Worm (Caenorhabditis elegans) whole organism, L1 larva: ENCODE data around the gene K04A8.19.

Source experiments
- C16A3.4 ChIP-seq: fragments of 150-350 bp; optimal IDR thresholded peaks from 2 replicates; lab custom pipeline; 2014; ENCODE audit warnings: missing biosample characterization, missing genetic modification characterization
- Y116A8C.19 ChIP-seq: sonication (generic microtip); optimal IDR thresholded peaks from 2 replicates; lab custom pipeline; 2016; ENCODE audit warnings: missing compliant biosample characterization, missing genetic modification characterization, borderline replicate concordance
- aha-1 ChIP-seq: fragments of 150-350 bp; optimal IDR thresholded peaks from 2 replicates; lab custom pipeline; 2014; ENCODE audit warnings: missing biosample characterization, missing genetic modification characterization
- alr-1 ChIP-seq: fragments of 200-800 bp; sonication (Bioruptor generic); optimal IDR thresholded peaks from 2 replicates; lab custom pipeline; 2018; ENCODE audit warnings: borderline replicate concordance, mild to moderate bottlenecking, missing genetic modification characterization, missing compliant biosample characterization
- aly-2 ChIP-seq: fragments of 150-350 bp; optimal IDR thresholded peaks from 2 replicates; lab custom pipeline; 2014; ENCODE audit warnings: missing biosample characterization, missing genetic modification characterization
- ama-1 ChIP-seq: fragments of 150-350 bp; optimal IDR thresholded peaks from 2 replicates; lab custom pipeline; 2014
- blmp-1 ChIP-seq: fragments of 150-350 bp; optimal IDR thresholded peaks from 2 replicates; lab custom pipeline; 2014; ENCODE audit warnings: missing biosample characterization, missing genetic modification characterization
- ceh-82 ChIP-seq, 3 experiments: fragments of 150-350 bp in 1 of 3; sonication (generic microtip) in 2 of 3; optimal IDR thresholded peaks; 2 replicates each; lab custom pipeline; 2014 to 2017; ENCODE audit warnings: missing biosample characterization in 3 of 3, missing genetic modification characterization in 3 of 3
- ces-1 ChIP-seq: fragments of 150-350 bp; optimal IDR thresholded peaks from 2 replicates; lab custom pipeline; 2014; ENCODE audit warnings: missing biosample characterization, missing genetic modification reagents, missing genetic modification characterization
- dsc-1 ChIP-seq: sonication (generic microtip); optimal IDR thresholded peaks from 2 replicates; lab custom pipeline; 2016; ENCODE audit warnings: mild to moderate bottlenecking, missing genetic modification characterization, missing compliant biosample characterization
- efl-1 ChIP-seq, 4 experiments: fragments of 150-350 bp; optimal IDR thresholded peaks in 3 of 4; peaks in 1 of 4; 1 replicate in 1 of 4; 2 replicates in 3 of 4; lab custom pipeline; 2014; ENCODE audit warnings: missing biosample characterization in 2 of 4, missing genetic modification characterization in 2 of 4, missing genetic modification reagents in 2 of 4
- elt-3 ChIP-seq, 6 experiments: fragments of 150-350 bp in 1 of 6; sonication (generic microtip); optimal IDR thresholded peaks; 2 replicates each; lab custom pipeline; 2017 to 2018; ENCODE audit warnings: missing biosample characterization in 6 of 6, missing genetic modification characterization in 6 of 6, inconsistent platforms in 1 of 6
- fkh-8 ChIP-seq: sonication (generic microtip); optimal IDR thresholded peaks from 2 replicates; lab custom pipeline; 2016; ENCODE audit warnings: mild to moderate bottlenecking, missing genetic modification characterization, missing compliant biosample characterization
- grh-1 ChIP-seq: fragments of 200-800 bp; sonication (Bioruptor generic); IDR thresholded peaks from 2 replicates; pipeline ENCODE4 v1.3.6; 2022; ENCODE audit warnings: missing genetic modification reagents, missing genetic modification characterization, missing compliant biosample characterization
- hpl-2 ChIP-seq: fragments of 150-350 bp; optimal IDR thresholded peaks from 2 replicates; lab custom pipeline; 2014; ENCODE audit warnings: missing biosample characterization, missing genetic modification reagents, missing genetic modification characterization
- lin-14 ChIP-seq: fragments of 200-800 bp; sonication (Bioruptor generic); optimal IDR thresholded peaks from 2 replicates; lab custom pipeline; 2018; ENCODE audit warnings: mild to moderate bottlenecking, missing genetic modification characterization, moderate library complexity, missing compliant biosample characterization
- lin-15B ChIP-seq: fragments of 150-350 bp; sonication (generic microtip); optimal IDR thresholded peaks from 3 replicates; lab custom pipeline; 2014; ENCODE audit warnings: missing biosample characterization, missing genetic modification characterization
- lin-35 ChIP-seq, 2 experiments: fragments of 150-350 bp; optimal IDR thresholded peaks; 2 replicates each; lab custom pipeline; 2014; ENCODE audit warnings: missing biosample characterization in 2 of 2, missing genetic modification characterization in 2 of 2, missing genetic modification reagents in 2 of 2
- lin-39 ChIP-seq: fragments of 150-350 bp; optimal IDR thresholded peaks from 2 replicates; lab custom pipeline; 2014; ENCODE audit warnings: missing biosample characterization, missing genetic modification reagents, missing genetic modification characterization
- lir-3 ChIP-seq: sonication (generic microtip); optimal IDR thresholded peaks from 2 replicates; lab custom pipeline; 2016; ENCODE audit warnings: mild to moderate bottlenecking, missing genetic modification characterization, moderate library complexity, missing compliant biosample characterization; ENCODE audit not compliant: poor library complexity
- mef-2 ChIP-seq: fragments of 150-350 bp; optimal IDR thresholded peaks from 2 replicates; lab custom pipeline; 2014; ENCODE audit warnings: missing biosample characterization, missing genetic modification characterization
- nhr-11 ChIP-seq: fragments of 150-350 bp; optimal IDR thresholded peaks from 2 replicates; lab custom pipeline; 2014; ENCODE audit warnings: missing biosample characterization, missing genetic modification characterization
- nhr-19 ChIP-seq: fragments of 200-800 bp; sonication (Bioruptor generic); conservative IDR thresholded peaks from 2 replicates; pipeline ENCODE4 v1.3.6; 2022; ENCODE audit warnings: missing genetic modification characterization, missing compliant biosample characterization
- nhr-28 ChIP-seq: fragments of 150-350 bp; optimal IDR thresholded peaks from 2 replicates; lab custom pipeline; 2014; ENCODE audit warnings: missing biosample characterization, missing genetic modification characterization
- nhr-47 ChIP-seq: sonication (generic microtip); optimal IDR thresholded peaks from 2 replicates; lab custom pipeline; 2016; ENCODE audit warnings: mild to moderate bottlenecking, missing genetic modification characterization, moderate library complexity, missing compliant biosample characterization
- nhr-71 ChIP-seq: sonication (generic microtip); optimal IDR thresholded peaks from 2 replicates; lab custom pipeline; 2016; ENCODE audit warnings: mild to moderate bottlenecking, missing genetic modification characterization, moderate library complexity, missing compliant biosample characterization
- nhr-77 ChIP-seq: fragments of 150-350 bp; optimal IDR thresholded peaks from 2 replicates; lab custom pipeline; 2014; ENCODE audit warnings: missing biosample characterization, missing genetic modification characterization
- nhr-85 ChIP-seq: sonication (generic microtip); peaks from one replicate; lab custom pipeline; 2016; ENCODE audit warnings: missing genetic modification characterization, inconsistent platforms, missing compliant biosample characterization
- nhr-90 ChIP-seq: sonication (generic microtip); optimal IDR thresholded peaks from 2 replicates; lab custom pipeline; 2016; ENCODE audit warnings: mild to moderate bottlenecking, missing genetic modification characterization, missing compliant biosample characterization; ENCODE audit not compliant: poor library complexity
- pag-3 ChIP-seq: sonication (generic microtip); optimal IDR thresholded peaks from 2 replicates; lab custom pipeline; 2017; ENCODE audit warnings: missing genetic modification characterization, mild to moderate bottlenecking, missing compliant biosample characterization, antibody characterized with exemption, borderline replicate concordance; ENCODE audit not compliant: insufficient read depth
- rnt-1 ChIP-seq: sonication (generic microtip); optimal IDR thresholded peaks from 2 replicates; lab custom pipeline; 2016; ENCODE audit warnings: mild to moderate bottlenecking, missing genetic modification characterization, moderate library complexity, missing compliant biosample characterization
- snu-23 ChIP-seq: sonication (generic microtip); optimal IDR thresholded peaks from 2 replicates; lab custom pipeline; 2016; ENCODE audit warnings: missing genetic modification characterization, missing compliant biosample characterization
- sox-4 ChIP-seq: sonication (generic microtip); optimal IDR thresholded peaks from 2 replicates; lab custom pipeline; 2016; ENCODE audit warnings: missing genetic modification characterization, missing compliant biosample characterization
- swsn-7 ChIP-seq: sonication (generic microtip); optimal IDR thresholded peaks from 2 replicates; lab custom pipeline; 2016; ENCODE audit warnings: missing genetic modification characterization, missing compliant biosample characterization
- tlp-1 ChIP-seq: fragments of 150-350 bp; optimal IDR thresholded peaks from 2 replicates; lab custom pipeline; 2014; ENCODE audit warnings: missing biosample characterization, missing genetic modification characterization
- unc-86 ChIP-seq: sonication (generic microtip); optimal IDR thresholded peaks from 2 replicates; lab custom pipeline; 2016; ENCODE audit warnings: missing genetic modification characterization, missing compliant biosample characterization
- xbp-1 ChIP-seq: sonication (generic microtip); optimal IDR thresholded peaks from 2 replicates; lab custom pipeline; 2016; ENCODE audit warnings: missing genetic modification characterization, missing compliant biosample characterization
- ztf-11 ChIP-seq, 2 experiments: sonication (generic microtip); optimal IDR thresholded peaks; 2 replicates each; lab custom pipeline; 2016 to 2017; ENCODE audit warnings: missing genetic modification characterization in 2 of 2, missing biosample characterization in 1 of 2, missing compliant biosample characterization in 1 of 2
- ztf-4 ChIP-seq: fragments of 150-350 bp; optimal IDR thresholded peaks from 2 replicates; lab custom pipeline; 2014; ENCODE audit warnings: missing biosample characterization, missing genetic modification characterization

The K04A8.19 gene

ce11 chrV:6514887-6515324 is 39.3 kb downstream of the K04A8.19 start, which contains the start of gene dpy-11:
Gene dpy-11, minus strand, starts transcription at chrV:6515240.
- TF ChIP-seq ama-1 (lab: Kevin White, UChicago) (peak; percentile 92), ztf-4 (tag; lab: Kevin White, UChicago) (peak; percentile 60), pag-3 (tag; lab: Kevin White, UChicago) (no peak), dsc-1 (no peak), lin-14 (GFP tag; lab: Kevin White, UChicago) (peak; percentile 39), Y116A8C.19 (no peak), rnt-1 (tag; lab: Kevin White, UChicago) (peak; percentile 23), lin-39 (tag; lab: Kevin White, UChicago) (no peak), elt-3 (tag; optimal IDR thresholded peaks at IDR 0.05; lab: Kevin White, UChicago) (peak in 2 of 6 experiments; percentile 12 to 43), efl-1 (optimal IDR thresholded peaks at IDR 0.05; lab: Kevin White, UChicago) (no peak), efl-1 (GFP tag; optimal IDR thresholded peaks at IDR 0.05 in 1 of 2; lab: Kevin White, UChicago) (peak in 1 of 2 experiments; percentile 89), blmp-1 (tag; lab: Kevin White, UChicago) (peak; percentile 38), aly-2 (peak; percentile 77), nhr-19 (GFP tag; lab: Robert Waterston, UW) (peak; percentile 44; the same call in 1 of the 2 replicates), grh-1 (GFP tag; lab: Robert Waterston, UW) (0 out of 2 replicates have a peak, but pooled peaks have one; percentile 33), nhr-71 (peak; percentile 64), nhr-47 (tag; lab: Kevin White, UChicago) (peak; percentile 13), swsn-7 (tag; lab: Kevin White, UChicago) (peak; percentile 24), lir-3 (peak; percentile 30), nhr-90 (tag; lab: Kevin White, UChicago) (peak; percentile 44), ceh-82 (tag; optimal IDR thresholded peaks at IDR 0.05; lab: Kevin White, UChicago) (peak in 1 of 3 experiments; percentile 11), nhr-11 (no peak), nhr-85 (tag; lab: Kevin White, UChicago) (peak; percentile 70), lin-35 (GFP tag; optimal IDR thresholded peaks at IDR 0.05; lab: Kevin White, UChicago) (peak in 1 of 2 experiments; percentile 12), snu-23 (GFP tag; lab: Kevin White, UChicago) (peak; percentile 65)

DNA sequence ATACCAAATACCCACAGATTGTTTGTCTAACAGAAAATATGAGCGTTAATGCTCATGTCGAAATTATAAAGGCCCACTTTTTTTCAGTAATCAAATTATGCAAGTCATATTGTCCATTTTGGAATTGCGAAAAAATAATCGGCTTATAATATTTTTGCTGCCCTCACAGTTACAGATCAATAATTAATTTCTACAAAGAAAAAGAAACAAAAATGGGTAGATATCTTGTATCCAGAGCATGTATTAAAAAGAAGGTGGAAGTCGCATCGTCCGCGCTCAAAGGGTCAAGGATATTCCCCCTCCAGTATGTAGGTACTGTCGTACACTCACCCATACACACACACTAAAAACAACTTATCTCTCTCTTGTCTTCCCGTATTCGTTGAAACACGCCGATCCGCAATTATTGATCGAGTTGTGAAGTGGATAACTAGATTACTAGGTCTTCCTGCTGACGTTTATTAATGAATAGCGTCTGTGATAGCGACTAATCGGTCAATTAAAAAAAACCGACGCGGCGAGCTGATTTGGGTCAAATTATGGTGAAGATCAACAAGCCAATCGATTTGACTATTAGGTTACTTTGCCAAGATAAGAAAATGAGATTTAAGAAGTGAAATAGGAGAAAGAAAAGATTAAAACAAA is 40.3 kb downstream of the K04A8.19 start:
- TF ChIP-seq hpl-2 (GFP tag; lab: Kevin White, UChicago) (no peak), elt-3 (tag; optimal IDR thresholded peaks at IDR 0.05; lab: Kevin White, UChicago) (peak in 1 of 6 experiments; percentile 4), fkh-8 (no peak), efl-1 (optimal IDR thresholded peaks at IDR 0.05; lab: Kevin White, UChicago) (no peak), efl-1 (GFP tag; optimal IDR thresholded peaks at IDR 0.05 in 1 of 2; lab: Kevin White, UChicago) (no peak), ces-1 (no peak), tlp-1 (tag; lab: Kevin White, UChicago) (no peak), blmp-1 (tag; lab: Kevin White, UChicago) (peak; percentile 70), nhr-28 (tag; lab: Kevin White, UChicago) (no peak), nhr-85 (tag; lab: Kevin White, UChicago) (peak; percentile 6), ceh-82 (tag; optimal IDR thresholded peaks at IDR 0.05; lab: Kevin White, UChicago) (no peak), alr-1 (tag; lab: Kevin White, UChicago) (no peak), lin-39 (tag; lab: Kevin White, UChicago) (no peak), mef-2 (tag; lab: Kevin White, UChicago) (no peak), sox-4 (tag; lab: Kevin White, UChicago) (no peak), lin-15B (tag; lab: Kevin White, UChicago) (no peak)

DNA sequence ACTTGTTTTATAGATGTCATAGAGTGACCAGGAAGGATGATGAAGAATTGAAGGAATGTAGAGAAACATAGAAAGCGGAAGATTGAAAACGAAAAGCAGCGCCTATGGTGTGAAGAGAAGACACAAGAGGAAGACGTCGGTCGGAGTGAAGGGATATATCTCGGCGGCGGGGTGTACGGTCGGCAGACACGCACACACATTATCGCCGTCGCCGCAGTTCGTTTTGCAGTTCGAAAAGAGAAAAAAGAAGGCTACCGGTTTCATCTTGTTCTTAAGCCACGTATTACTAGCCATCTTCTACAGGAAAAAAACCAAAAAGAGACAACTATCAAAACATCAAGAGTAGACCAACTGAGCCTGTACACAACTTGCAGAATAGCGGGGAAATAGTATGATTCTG is 40.9 kb downstream of the K04A8.19 start:
- TF ChIP-seq nhr-90 (tag; lab: Kevin White, UChicago): peak; percentile 19
- no peak for TF ChIP-seq efl-1 (optimal IDR thresholded peaks at IDR 0.05; lab: Kevin White, UChicago)
- peak in 1 of 2 experiments; percentile 59 for TF ChIP-seq efl-1 (GFP tag; optimal IDR thresholded peaks at IDR 0.05 in 1 of 2; lab: Kevin White, UChicago)
- TF ChIP-seq lin-14 (GFP tag; lab: Kevin White, UChicago): peak; percentile 72
- TF ChIP-seq elt-3 (tag; optimal IDR thresholded peaks at IDR 0.05; lab: Kevin White, UChicago): peak in 1 of 6 experiments; percentile 32
- TF ChIP-seq unc-86 (tag; lab: Kevin White, UChicago): no peak
- TF ChIP-seq nhr-77: no peak
- no peak for TF ChIP-seq ztf-11 (tag; optimal IDR thresholded peaks at IDR 0.05; lab: Kevin White, UChicago)
- peak; percentile 22 for TF ChIP-seq xbp-1 (tag; lab: Kevin White, UChicago)
- TF ChIP-seq blmp-1 (tag; lab: Kevin White, UChicago): peak; percentile 94
- TF ChIP-seq aha-1 (tag; lab: Kevin White, UChicago): no peak
- no peak for TF ChIP-seq C16A3.4 (tag; lab: Kevin White, UChicago)
